In the genomic region with DNA sequence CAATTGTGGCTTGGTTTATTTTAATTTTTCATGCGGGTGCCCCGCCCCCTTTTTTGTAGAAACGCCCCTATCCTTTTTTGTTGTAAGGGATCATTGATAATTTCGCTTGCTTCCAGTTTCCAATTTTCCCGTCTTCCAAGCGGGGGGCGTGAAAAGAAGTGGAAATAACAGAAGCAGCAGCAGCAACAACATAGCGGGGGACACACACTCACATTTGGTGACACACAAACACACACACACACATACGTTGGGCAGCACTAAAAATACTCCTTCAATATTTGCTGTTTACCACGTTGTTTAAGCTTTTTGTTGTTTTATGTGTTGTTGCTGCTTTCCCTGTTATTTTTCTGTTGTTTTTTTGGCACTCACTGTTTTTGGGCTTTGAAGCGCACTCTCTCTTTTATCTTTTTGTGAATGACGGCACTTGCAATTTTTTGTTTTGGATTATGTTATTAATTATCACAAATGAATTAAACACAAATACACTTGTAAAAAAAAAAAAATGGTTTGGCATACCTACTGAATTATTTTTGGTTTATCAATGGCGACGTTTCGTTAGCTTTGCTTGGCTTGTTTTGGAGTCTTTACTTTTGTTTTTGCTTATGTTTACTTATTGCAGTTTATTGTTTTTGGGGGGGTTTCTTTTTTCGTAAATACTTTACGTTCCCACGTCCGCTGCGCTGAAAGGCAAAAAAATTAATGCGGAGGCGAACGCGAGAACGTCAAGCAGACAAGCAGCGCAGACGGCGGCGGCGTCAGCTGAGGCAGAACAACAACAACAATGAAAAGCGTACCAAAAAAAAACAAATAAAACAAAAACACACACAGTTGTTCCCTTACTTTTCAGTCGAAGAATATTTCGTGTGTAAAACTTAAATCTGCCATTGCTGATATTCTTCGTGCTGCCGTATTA, we compare ENCODE assay signal across 5 fruit fly cellular contexts.
TF ChIP-seq lines count a peak whose summit lies in the region.

No protein-coding gene starts in this region.

- no peak for TF ChIP-seq CTCF in whole organism, embryonic (GFP tag; optimal IDR thresholded peaks at IDR 0.05; lab: Kevin White, UChicago)

TF ChIP-seq in whole organism, adult, 20 proteins besides CTCF, POLR2A, EP300 and RAD21:
- TF ChIP-seq cic (GFP tag; optimal IDR thresholded peaks at IDR 0.05; lab: Kevin White, UChicago) (no peak), kay (GFP tag; lab: Kevin White, UChicago; ENCODE audit: borderline replicate concordance) (peak; percentile 42)

TF ChIP-seq in whole organism, embryonic, 481 proteins besides CTCF, POLR2A, EP300 and RAD21 (continues in another document):
- TF ChIP-seq lbe (GFP tag; optimal IDR thresholded peaks at IDR 0.05; lab: Kevin White, UChicago) (no peak), CG11504 (tag; optimal IDR thresholded peaks at IDR 0.05; lab: Kevin White, UChicago) (no peak), zen2 (GFP tag; IDR thresholded peaks at IDR 0.05; lab: Robert Waterston, UW; ENCODE audit: partially characterized antibody) (no peak), Lpt (GFP tag; optimal IDR thresholded peaks at IDR 0.05; lab: Kevin White, UChicago) (no peak), Rx (GFP tag; IDR thresholded peaks at IDR 0.05; lab: Robert Waterston, UW) (no peak), CG3407 (GFP tag; optimal IDR thresholded peaks at IDR 0.05; lab: Kevin White, UChicago) (no peak), CG8944 (GFP tag; optimal IDR thresholded peaks at IDR 0.05; lab: Kevin White, UChicago) (no peak), Elba2 (GFP tag; optimal IDR thresholded peaks at IDR 0.05; lab: Kevin White, UChicago) (no peak), ranshi (GFP tag; IDR thresholded peaks at IDR 0.05; lab: Robert Waterston, UW) (no peak), corto (GFP tag; optimal IDR thresholded peaks at IDR 0.05; lab: Kevin White, UChicago) (no peak), Ravus (GFP tag; IDR thresholded peaks at IDR 0.05; lab: Robert Waterston, UW) (no peak), CG18011 (GFP tag; optimal IDR thresholded peaks at IDR 0.05; lab: Kevin White, UChicago) (no peak), CG15601 (tag; optimal IDR thresholded peaks at IDR 0.05; lab: Kevin White, UChicago) (peak; percentile 36), MESR4 (GFP tag; optimal IDR thresholded peaks at IDR 0.05; lab: Kevin White, UChicago) (no peak), Xrp1 (GFP tag; IDR thresholded peaks at IDR 0.05; lab: Robert Waterston, UW) (no peak), Dref (GFP tag; IDR thresholded peaks at IDR 0.05; lab: Robert Waterston, UW) (no peak), luna (GFP tag; optimal IDR thresholded peaks at IDR 0.05; lab: Kevin White, UChicago) (no peak), CG4360 (GFP tag; IDR thresholded peaks at IDR 0.05; lab: Robert Waterston, UW) (peak; percentile 90), MTF-1 (GFP tag; optimal IDR thresholded peaks at IDR 0.05; lab: Kevin White, UChicago; ENCODE audit: borderline replicate concordance) (no peak), CG4424 (GFP tag; optimal IDR thresholded peaks at IDR 0.05; lab: Kevin White, UChicago) (no peak)

TF ChIP-seq in whole organism, prepupa, 60 proteins besides CTCF, POLR2A, EP300 and RAD21 (continues in another document):
- TF ChIP-seq CG8319 (GFP tag; optimal IDR thresholded peaks at IDR 0.05; lab: Kevin White, UChicago) (no peak), CG3032 (tag; optimal IDR thresholded peaks at IDR 0.05; lab: Kevin White, UChicago) (no peak), Blimp-1 (GFP tag; optimal IDR thresholded peaks at IDR 0.05; lab: Kevin White, UChicago) (no peak), spab (GFP tag; optimal IDR thresholded peaks at IDR 0.05; lab: Kevin White, UChicago) (no peak), CG10669 (GFP tag; optimal IDR thresholded peaks at IDR 0.05; lab: Kevin White, UChicago) (no peak), achi (GFP tag; optimal IDR thresholded peaks at IDR 0.05; lab: Kevin White, UChicago) (no peak), eg (GFP tag; IDR thresholded peaks at IDR 0.05; lab: Robert Waterston, UW) (no peak; the same call in 2 of the 3 replicates), CG11762 (GFP tag; optimal IDR thresholded peaks at IDR 0.05; lab: Kevin White, UChicago; ENCODE audit: insufficient read depth) (no peak), cyc (GFP tag; optimal IDR thresholded peaks at IDR 0.05; lab: Kevin White, UChicago) (no peak), CG6276 (GFP tag; optimal IDR thresholded peaks at IDR 0.05; lab: Kevin White, UChicago) (no peak), acj6 (GFP tag; optimal IDR thresholded peaks at IDR 0.05; lab: Kevin White, UChicago) (no peak), Sox14 (GFP tag; optimal IDR thresholded peaks at IDR 0.05; lab: Kevin White, UChicago) (no peak), Hr39 (GFP tag; optimal IDR thresholded peaks at IDR 0.05; lab: Kevin White, UChicago) (peak; percentile 25), Ets96B (tag; optimal IDR thresholded peaks at IDR 0.05; lab: Kevin White, UChicago) (no peak), CG7368 (GFP tag; optimal IDR thresholded peaks at IDR 0.05; lab: Kevin White, UChicago) (no peak), CG10631 (GFP tag; optimal IDR thresholded peaks at IDR 0.05; lab: Kevin White, UChicago) (no peak), Sox15 (GFP tag; optimal IDR thresholded peaks at IDR 0.05; lab: Kevin White, UChicago) (no peak), lz (GFP tag; optimal IDR thresholded peaks at IDR 0.05; lab: Kevin White, UChicago) (peak; percentile 6), pdm3 (GFP tag; optimal IDR thresholded peaks at IDR 0.05; lab: Kevin White, UChicago) (no peak), fd85E (GFP tag; optimal IDR thresholded peaks at IDR 0.05; lab: Kevin White, UChicago) (no peak), Ets21C (GFP tag; optimal IDR thresholded peaks at IDR 0.05; lab: Kevin White, UChicago) (no peak)

TF ChIP-seq in whole organism, pupa, 21 proteins besides CTCF, POLR2A, EP300 and RAD21:
- TF ChIP-seq D1 (tag; optimal IDR thresholded peaks at IDR 0.05; lab: Kevin White, UChicago) (no peak), EcR (GFP tag; optimal IDR thresholded peaks at IDR 0.05; lab: Kevin White, UChicago) (no peak), gl (tag; optimal IDR thresholded peaks at IDR 0.05; lab: Kevin White, UChicago) (peak; percentile 50), Ets98B (GFP tag; IDR thresholded peaks at IDR 0.05; lab: Robert Waterston, UW) (peak; percentile 10; the same call in 1 of the 2 replicates), CG8301 (tag; optimal IDR thresholded peaks at IDR 0.05; lab: Kevin White, UChicago) (no peak), CG15710 (tag; optimal IDR thresholded peaks at IDR 0.05; lab: Kevin White, UChicago) (no peak), CG8159 (tag; optimal IDR thresholded peaks at IDR 0.05; lab: Kevin White, UChicago) (no peak), fd96Ca (GFP tag; IDR thresholded peaks at IDR 0.05; lab: Robert Waterston, UW) (peak; percentile 38; the same call in 1 of the 3 replicates), CG9948 (tag; optimal IDR thresholded peaks at IDR 0.05; lab: Kevin White, UChicago) (no peak), CG34367 (tag; optimal IDR thresholded peaks at IDR 0.05; lab: Kevin White, UChicago) (no peak)

TF ChIP-seq in whole organism, wandering third instar larva, 38 proteins besides CTCF, POLR2A, EP300 and RAD21:
- peak; percentile 1 for TF ChIP-seq fru (GFP tag; optimal IDR thresholded peaks at IDR 0.05; lab: Kevin White, UChicago)
- TF ChIP-seq foxo (GFP tag; optimal IDR thresholded peaks at IDR 0.05; lab: Kevin White, UChicago) = peak in 1 of 2 experiments; percentile 2
- TF ChIP-seq CG32264 (GFP tag; optimal IDR thresholded peaks at IDR 0.05; lab: Kevin White, UChicago) = no peak
- TF ChIP-seq Jra (GFP tag; optimal IDR thresholded peaks at IDR 0.05; lab: Kevin White, UChicago) = no peak
- no peak for TF ChIP-seq Rel (GFP tag; optimal IDR thresholded peaks at IDR 0.05; lab: Kevin White, UChicago)
- TF ChIP-seq Rel (tag; optimal IDR thresholded peaks at IDR 0.05; lab: Kevin White, UChicago) = peak; percentile 97
